Fruit fly (Drosophila melanogaster): ENCODE results near the gene Cyp4g1.

The Cyp4g1 gene

DNA sequence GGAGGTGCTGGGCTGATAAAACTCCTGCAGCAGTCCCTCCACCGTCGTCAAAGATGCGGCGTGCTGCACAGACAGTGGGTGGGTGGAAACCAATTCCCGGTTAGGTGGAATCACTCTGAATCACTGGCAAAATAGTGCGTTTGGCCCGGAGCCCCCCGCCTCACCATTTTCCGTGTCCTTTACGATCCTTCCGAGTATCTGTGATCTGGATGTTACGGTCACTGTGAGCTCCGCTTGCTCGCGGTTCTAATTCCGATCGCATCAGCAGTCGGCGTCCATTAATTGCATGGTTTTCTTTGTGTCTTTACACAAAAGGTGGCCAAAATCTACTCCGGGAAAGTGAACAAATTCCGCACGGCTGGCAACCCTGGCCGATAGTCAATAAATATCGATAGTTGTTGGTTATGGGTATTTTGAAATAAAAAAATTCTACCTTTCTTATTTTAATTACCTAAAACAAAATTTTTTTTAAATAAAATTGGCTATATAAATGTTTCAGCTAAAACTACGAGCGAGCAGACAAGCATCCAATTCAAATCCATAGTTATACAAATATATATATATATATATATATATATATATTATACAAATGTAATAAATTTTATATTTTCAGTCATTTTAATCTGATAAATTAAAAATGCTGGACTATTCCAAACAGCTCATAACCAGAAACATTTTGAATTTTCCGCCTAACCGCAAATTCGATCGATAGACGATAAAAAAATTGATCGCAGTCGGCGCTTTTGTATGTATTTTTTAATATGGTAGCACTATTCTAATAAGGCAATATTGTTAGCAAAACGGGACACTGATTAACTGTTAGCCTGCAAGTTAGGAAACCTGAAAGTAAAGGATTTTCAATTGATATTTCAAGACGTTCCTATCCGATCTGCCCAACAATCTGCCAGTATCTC lies 7.4 kb upstream of the Cyp4g1 start, which contains the start of the genes ebo and CG13373 (continued):
- TF ChIP-seq Scr (GFP tag; IDR thresholded peaks at IDR 0.05; ENCODE audit: partially characterized antibody) (peak; percentile 67), hbn (GFP tag; IDR thresholded peaks at IDR 0.05; ENCODE audit: partially characterized antibody) (peak; percentile 62), CG13775 (GFP tag; optimal IDR thresholded peaks at IDR 0.05) (peak; percentile 16), CG10366 (GFP tag; IDR thresholded peaks at IDR 0.05) (peak; percentile 28; the same call in 1 of the 2 replicates), phol (tag; optimal IDR thresholded peaks at IDR 0.05) (peak; percentile 34), Hr39 (optimal IDR thresholded peaks at IDR 0.05) (no peak), CG4707 (GFP tag; optimal IDR thresholded peaks at IDR 0.05) (no peak), Max (GFP tag; optimal IDR thresholded peaks at IDR 0.05) (no peak), CG18262 (tag; optimal IDR thresholded peaks at IDR 0.05) (peak; percentile 46), CG6689 (GFP tag; IDR thresholded peaks at IDR 0.05) (peak; percentile 48), hkb (optimal IDR thresholded peaks at IDR 0.05) (no peak), hkb (GFP tag; IDR thresholded peaks at IDR 0.05) (peak; percentile 45; the same call in 1 of the 2 replicates), row (GFP tag; IDR thresholded peaks at IDR 0.05) (peak; percentile 65), bigmax (GFP tag; optimal IDR thresholded peaks at IDR 0.05) (no peak), prd (optimal IDR thresholded peaks at IDR 0.05) (no peak), prd (GFP tag; IDR thresholded peaks at IDR 0.05) (peak; percentile 24; the same call in 2 of the 3 replicates), HLH3B (GFP tag; IDR thresholded peaks at IDR 0.05) (peak; percentile 31; the same call in 1 of the 2 replicates), tup (GFP tag; optimal IDR thresholded peaks at IDR 0.05) (no peak), E2f1 (GFP tag; IDR thresholded peaks at IDR 0.05) (0 out of 2 replicates have a peak, but pooled peaks have one; percentile 25), CG30403 (GFP tag; optimal IDR thresholded peaks at IDR 0.05) (peak; percentile 47), CG10959 (GFP tag; IDR thresholded peaks at IDR 0.05) (no peak), CG6654 (GFP tag; optimal IDR thresholded peaks at IDR 0.05) (no peak), lilli (GFP tag; optimal IDR thresholded peaks at IDR 0.05) (peak; percentile 29), CG4820 (GFP tag; optimal IDR thresholded peaks at IDR 0.05) (no peak), CG30020 (tag; optimal IDR thresholded peaks at IDR 0.05) (peak; percentile 21), ftz-f1 (GFP tag; optimal IDR thresholded peaks at IDR 0.05) (no peak), bsh (GFP tag; optimal IDR thresholded peaks at IDR 0.05) (peak in 1 of 2 experiments; percentile 47), sens (GFP tag) (peak; percentile 69), CG9215 (GFP tag; IDR thresholded peaks at IDR 0.05) (no peak), amos (GFP tag; IDR thresholded peaks at IDR 0.05; ENCODE audit: partially characterized antibody) (peak; percentile 65), MBD-R2 (GFP tag; IDR thresholded peaks at IDR 0.05) (peak; percentile 30; the same call in 1 of the 2 replicates), NK7.1 (GFP tag; optimal IDR thresholded peaks at IDR 0.05) (no peak), HLH4C (GFP tag; IDR thresholded peaks at IDR 0.05; ENCODE audit: partially characterized antibody) (0 out of 3 replicates have a peak, but pooled peaks have one; percentile 36), BEAF-32 (GFP tag; optimal IDR thresholded peaks at IDR 0.05) (peak; percentile 69), insv (GFP tag; optimal IDR thresholded peaks at IDR 0.05) (peak in 1 of 2 experiments; percentile 71), CG17328 (GFP tag; IDR thresholded peaks at IDR 0.05) (no peak), ssp (GFP tag; IDR thresholded peaks at IDR 0.05) (no peak), crp (GFP tag; optimal IDR thresholded peaks at IDR 0.05) (no peak), ato (GFP tag; IDR thresholded peaks at IDR 0.05; ENCODE audit: partially characterized antibody) (peak; percentile 16; the same call in 1 of the 2 replicates), CG15696 (tag; optimal IDR thresholded peaks at IDR 0.05) (peak; percentile 3), CG4617 (GFP tag; optimal IDR thresholded peaks at IDR 0.05; ENCODE audit: borderline replicate concordance) (peak; percentile 71), Gsc (GFP tag; IDR thresholded peaks at IDR 0.05) (no peak), vvl (GFP tag; IDR thresholded peaks at IDR 0.05) (peak; percentile 28; the same call in 1 of the 2 replicates), B-H2 (GFP tag; optimal IDR thresholded peaks at IDR 0.05) (no peak), CG6791 (GFP tag; IDR thresholded peaks at IDR 0.05; ENCODE audit: partially characterized antibody) (peak; percentile 54; the same call in 2 of the 3 replicates), onecut (GFP tag; IDR thresholded peaks at IDR 0.05) (0 out of 2 replicates have a peak, but pooled peaks have one; percentile 22), Fer1 (GFP tag; optimal IDR thresholded peaks at IDR 0.05) (peak; percentile 19), CG34376 (GFP tag; optimal IDR thresholded peaks at IDR 0.05) (no peak)
